Worm (Caenorhabditis elegans) whole organism, late embryonic: Measurements from ENCODE around the gene C15H9.3.

Experiments
- C08G9.2 ChIP-seq: sonication (generic microtip); optimal IDR thresholded peaks from 2 replicates; lab custom pipeline; 2016; ENCODE audit warnings: mild to moderate bottlenecking, missing genetic modification characterization, moderate library complexity, missing compliant biosample characterization
- F13H6.1 ChIP-seq: sonication (generic microtip); optimal IDR thresholded peaks from 2 replicates; lab custom pipeline; 2016; ENCODE audit warnings: missing genetic modification characterization, missing compliant biosample characterization
- K02D7.2 ChIP-seq: sonication (generic microtip); optimal IDR thresholded peaks from 2 replicates; lab custom pipeline; 2017; ENCODE audit warnings: mild to moderate bottlenecking, missing genetic modification characterization, missing compliant biosample characterization
- K09A11.1 ChIP-seq: sonication (generic microtip); optimal IDR thresholded peaks from 2 replicates; lab custom pipeline; 2017; ENCODE audit warnings: antibody characterized with exemption, mild to moderate bottlenecking, missing genetic modification characterization, missing compliant biosample characterization; ENCODE audit not compliant: insufficient read depth
- T23F11.4 ChIP-seq: fragments of 200-800 bp; sonication (Bioruptor generic); optimal IDR thresholded peaks from 2 replicates; lab custom pipeline; 2018; ENCODE audit warnings: mild to moderate bottlenecking, missing genetic modification characterization, missing compliant biosample characterization
- ahr-1 ChIP-seq: sonication (generic microtip); optimal IDR thresholded peaks from 2 replicates; lab custom pipeline; 2016; ENCODE audit warnings: missing genetic modification characterization, missing compliant biosample characterization
- ceh-14 ChIP-seq: sonication (generic microtip); optimal IDR thresholded peaks from 2 replicates; lab custom pipeline; 2016; ENCODE audit warnings: missing genotype, missing genetic modification characterization, missing compliant biosample characterization
- ceh-31 ChIP-seq: sonication (generic microtip); optimal IDR thresholded peaks from 2 replicates; lab custom pipeline; 2016; ENCODE audit warnings: missing genetic modification characterization, missing compliant biosample characterization
- ceh-6 ChIP-seq: fragments of 200-800 bp; sonication (Bioruptor generic); optimal IDR thresholded peaks from 2 replicates; lab custom pipeline; 2018; ENCODE audit warnings: mild to moderate bottlenecking, missing genetic modification characterization, missing compliant biosample characterization
- ceh-9 ChIP-seq: sonication (generic microtip); optimal IDR thresholded peaks from 2 replicates; lab custom pipeline; 2016; ENCODE audit warnings: mild to moderate bottlenecking, missing genetic modification characterization, inconsistent platforms, missing compliant biosample characterization
- elt-2 ChIP-seq: sonication (generic microtip); optimal IDR thresholded peaks from 2 replicates; lab custom pipeline; 2016; ENCODE audit warnings: missing genetic modification reagents, missing genetic modification characterization, missing compliant biosample characterization
- fax-1 ChIP-seq: sonication (generic microtip); optimal IDR thresholded peaks from 2 replicates; lab custom pipeline; 2016; ENCODE audit warnings: missing genotype, missing genetic modification characterization, missing compliant biosample characterization
- hlh-13 ChIP-seq: fragments of 200-800 bp; sonication (Bioruptor generic); optimal IDR thresholded peaks from 2 replicates; lab custom pipeline; 2018; ENCODE audit warnings: mild to moderate bottlenecking, missing genetic modification characterization, missing compliant biosample characterization
- hlh-15 ChIP-seq: sonication (generic microtip); optimal IDR thresholded peaks from 2 replicates; lab custom pipeline; 2016; ENCODE audit warnings: missing genetic modification characterization, missing compliant biosample characterization
- hlh-30 ChIP-seq: sonication (generic microtip); optimal IDR thresholded peaks from 2 replicates; lab custom pipeline; 2017; ENCODE audit warnings: antibody characterized with exemption, missing genetic modification characterization, missing compliant biosample characterization; ENCODE audit not compliant: insufficient read depth
- lin-11 ChIP-seq: fragments of 200-800 bp; sonication (Bioruptor generic); optimal IDR thresholded peaks from 2 replicates; lab custom pipeline; 2018; ENCODE audit warnings: mild to moderate bottlenecking, missing genetic modification characterization, missing compliant biosample characterization
- nfya-1 ChIP-seq: sonication (generic microtip); optimal IDR thresholded peaks from 2 replicates; lab custom pipeline; 2017; ENCODE audit warnings: missing genetic modification characterization, mild to moderate bottlenecking, missing compliant biosample characterization, antibody characterized with exemption, moderate library complexity
- npax-4 ChIP-seq: sonication (generic microtip); optimal IDR thresholded peaks from 2 replicates; lab custom pipeline; 2016; ENCODE audit warnings: missing genetic modification characterization, missing compliant biosample characterization
- pat-9 ChIP-seq: fragments of 200-800 bp; sonication (Bioruptor generic); optimal IDR thresholded peaks from 2 replicates; lab custom pipeline; 2018; ENCODE audit warnings: mild to moderate bottlenecking, missing genetic modification characterization, moderate library complexity, missing compliant biosample characterization
- pax-1 ChIP-seq: fragments of 150-350 bp; optimal IDR thresholded peaks from 2 replicates; lab custom pipeline; 2014; ENCODE audit warnings: missing biosample characterization, missing genetic modification characterization
- pha-2 ChIP-seq: sonication (generic microtip); optimal IDR thresholded peaks from 2 replicates; lab custom pipeline; 2017; ENCODE audit warnings: mild to moderate bottlenecking, missing genetic modification characterization, missing compliant biosample characterization
- pha-4 ChIP-seq: fragments of 150-350 bp; optimal IDR thresholded peaks from 2 replicates; lab custom pipeline; 2018; ENCODE audit warnings: missing biosample characterization, missing genetic modification reagents, missing genetic modification characterization
- pqm-1 ChIP-seq: sonication (generic microtip); optimal IDR thresholded peaks from 2 replicates; lab custom pipeline; 2016; ENCODE audit warnings: missing genetic modification characterization, missing compliant biosample characterization
- pros-1 ChIP-seq: fragments of 150-350 bp; optimal IDR thresholded peaks from 2 replicates; lab custom pipeline; 2014; ENCODE audit warnings: missing biosample characterization, missing genetic modification reagents, missing genetic modification characterization
- sox-2 ChIP-seq: fragments of 200-800 bp; sonication (Bioruptor generic); IDR thresholded peaks from 2 replicates; pipeline ENCODE4 v1.3.6; 2022; ENCODE audit warnings: missing genetic modification reagents, missing genetic modification characterization, missing compliant biosample characterization
- sox-4 ChIP-seq: sonication (generic microtip); optimal IDR thresholded peaks from 2 replicates; lab custom pipeline; 2017; ENCODE audit warnings: mild to moderate bottlenecking, missing genetic modification characterization, inconsistent platforms, missing compliant biosample characterization
- syd-9 ChIP-seq: sonication (generic microtip); optimal IDR thresholded peaks from 2 replicates; lab custom pipeline; 2016; ENCODE audit warnings: mild to moderate bottlenecking, missing genetic modification characterization, moderate library complexity, missing compliant biosample characterization
- tbx-7 ChIP-seq: sonication (generic microtip); optimal IDR thresholded peaks from 2 replicates; lab custom pipeline; 2016; ENCODE audit warnings: missing genotype, missing genetic modification characterization, missing compliant biosample characterization
- ttx-3 ChIP-seq: sonication (generic microtip); optimal IDR thresholded peaks from 2 replicates; lab custom pipeline; 2016; ENCODE audit warnings: missing genetic modification reagents, missing genetic modification characterization, missing compliant biosample characterization
- unc-3 ChIP-seq, 2 experiments: fragments of 200-800 bp in 1 of 2; sonication (Bioruptor generic) in 1 of 2; sonication (generic microtip) in 1 of 2; conservative IDR thresholded peaks in 1 of 2; optimal IDR thresholded peaks in 1 of 2; 2 replicates each; pipeline versions ENCODE4 v1.3.6 to Lab custom; 2016 to 2022; ENCODE audit warnings: missing compliant biosample characterization in 2 of 2, missing genetic modification characterization in 2 of 2, missing genetic modification reagents in 1 of 2
- unc-86 ChIP-seq: sonication (generic microtip); optimal IDR thresholded peaks from 2 replicates; lab custom pipeline; 2016; ENCODE audit warnings: missing genetic modification characterization, missing compliant biosample characterization

The C15H9.3 gene

DNA sequence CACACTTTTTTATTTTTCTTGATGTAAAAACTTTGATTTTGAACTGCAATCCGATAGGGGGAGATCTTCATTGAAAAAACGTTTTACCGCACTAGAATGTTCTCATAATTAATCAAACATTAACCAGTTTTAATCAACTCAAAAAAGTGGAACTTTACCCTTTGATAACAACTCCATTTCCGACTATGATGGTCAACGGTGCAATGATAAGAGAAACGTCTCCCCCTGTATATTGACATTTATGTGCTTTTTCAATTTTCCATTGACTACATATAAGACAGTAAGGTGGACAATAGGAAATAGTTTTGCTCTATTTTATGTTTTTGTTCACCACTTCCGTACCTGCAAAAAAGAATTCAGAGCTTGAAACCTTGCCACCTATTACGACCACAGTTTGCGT, 17.2 kb upstream of the C15H9.3 start:
- TF ChIP-seq elt-2 (tag; lab: Kevin White, UChicago): peak; percentile 47
- TF ChIP-seq nfya-1 (tag; lab: Kevin White, UChicago): no peak

DNA sequence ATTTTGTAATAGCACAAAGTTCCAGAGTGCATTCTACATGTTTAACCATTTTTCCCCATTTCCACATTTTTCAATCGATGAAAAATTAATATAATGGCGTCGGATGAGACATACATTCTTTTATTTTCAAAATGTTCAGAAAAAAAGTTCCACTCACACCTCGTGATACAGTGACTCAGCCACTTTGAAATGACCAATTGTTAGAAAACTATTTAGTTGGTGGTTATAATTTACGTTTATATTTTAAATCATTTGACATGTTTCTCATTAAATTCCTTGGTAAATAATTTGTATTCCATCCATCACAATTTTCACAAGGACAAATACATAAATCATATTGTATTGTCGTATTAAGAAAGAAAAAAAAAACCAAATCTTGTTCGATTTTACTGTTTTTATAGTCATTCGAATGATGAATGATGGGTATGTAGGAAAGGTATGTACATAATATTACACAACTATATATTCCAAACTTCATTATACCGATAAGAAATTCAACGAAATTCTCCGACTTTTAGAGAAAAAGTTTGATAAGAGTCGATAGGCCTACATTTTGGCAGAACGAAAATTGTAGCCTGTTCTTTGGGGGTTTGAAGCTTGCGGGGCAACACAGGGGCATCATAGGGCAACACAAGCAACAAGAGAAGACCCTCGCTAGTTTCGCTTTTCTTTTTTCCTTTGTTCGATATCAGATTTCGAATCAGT, 15.1 kb upstream of the C15H9.3 start:
- TF ChIP-seq sox-4 (tag; lab: Kevin White, UChicago) (no peak), hlh-30 (tag; lab: Kevin White, UChicago) (no peak), hlh-15 (no peak), ceh-6 (GFP tag; lab: Kevin White, UChicago) (no peak), pax-1 (tag; lab: Kevin White, UChicago) (no peak), pha-2 (tag; lab: Kevin White, UChicago) (no peak), fax-1 (no peak)

DNA sequence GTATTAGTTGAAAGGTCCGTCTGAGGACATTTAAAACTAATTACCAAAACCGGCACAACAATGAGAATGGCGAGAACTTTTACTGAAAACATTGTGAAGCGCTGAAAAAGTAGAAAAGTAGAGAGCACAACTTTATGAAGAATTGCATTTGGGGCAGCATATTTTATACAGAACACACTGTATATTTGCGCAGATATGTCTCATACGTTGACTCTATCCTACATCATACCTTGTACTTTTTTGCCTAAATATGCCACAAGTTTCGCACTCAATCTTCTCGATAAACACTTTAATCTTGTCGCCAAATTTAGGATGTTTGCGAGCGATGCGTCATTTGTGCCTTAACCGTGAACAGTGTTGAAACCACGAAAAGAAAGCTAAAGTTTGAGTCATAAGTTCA, 12.3 kb upstream of the C15H9.3 start, which contains the start of gene C15H9.11:
Gene C15H9.11 (minus strand): TSS at position 101 of the 400 bp plus-strand sequence.
- TF ChIP-seq sox-2: no peak
- no peak for TF ChIP-seq nfya-1 (tag; lab: Kevin White, UChicago)
- TF ChIP-seq ahr-1 (tag; lab: Kevin White, UChicago): no peak
- TF ChIP-seq K02D7.2 (tag; lab: Kevin White, UChicago): no peak
- TF ChIP-seq ttx-3 (tag; lab: Kevin White, UChicago): no peak
- TF ChIP-seq K09A11.1 (tag; lab: Kevin White, UChicago): no peak

DNA sequence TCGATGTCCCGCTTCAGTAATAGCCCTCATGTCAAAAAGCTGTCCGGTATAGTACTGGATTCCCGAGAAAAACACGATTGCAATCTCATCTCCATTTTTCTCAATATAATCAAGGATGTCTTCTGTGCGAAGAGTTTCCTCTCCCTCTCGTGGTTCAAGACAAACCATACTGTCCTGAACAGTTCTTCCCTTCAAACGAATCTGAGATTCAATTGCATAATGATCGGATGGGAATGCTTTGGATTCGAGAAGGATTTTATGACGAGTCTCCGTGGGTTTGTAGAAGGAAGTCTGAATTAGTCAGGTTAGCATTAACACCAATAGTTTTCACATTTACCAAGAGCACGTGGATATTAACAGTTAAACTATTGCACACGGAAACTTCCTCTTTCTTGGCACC, 7.6 kb upstream of the C15H9.3 start:
- TF ChIP-seq ceh-31 (tag; lab: Kevin White, UChicago) (no peak), syd-9 (tag; lab: Kevin White, UChicago) (no peak), pros-1 (tag; lab: Kevin White, UChicago) (no peak), hlh-13 (GFP tag; lab: Kevin White, UChicago) (no peak), lin-11 (tag; lab: Kevin White, UChicago) (no peak), ahr-1 (tag; lab: Kevin White, UChicago) (no peak), tbx-7 (tag; lab: Kevin White, UChicago) (no peak), unc-86 (no peak), F13H6.1 (no peak), ceh-14 (tag; lab: Kevin White, UChicago) (no peak), T23F11.4 (GFP tag; lab: Kevin White, UChicago) (no peak), unc-3 (GFP tag; conservative IDR thresholded peaks at IDR 0.05; lab: Robert Waterston, UW) (no peak), unc-3 (tag; optimal IDR thresholded peaks at IDR 0.05; lab: Kevin White, UChicago) (no peak), pax-1 (tag; lab: Kevin White, UChicago) (no peak), ceh-9 (no peak), ceh-6 (GFP tag; lab: Kevin White, UChicago) (no peak), pqm-1 (tag; lab: Kevin White, UChicago) (no peak), pha-4 (tag; lab: Kevin White, UChicago) (no peak), npax-4 (tag; lab: Kevin White, UChicago) (no peak), pat-9 (tag; lab: Kevin White, UChicago) (no peak)

DNA sequence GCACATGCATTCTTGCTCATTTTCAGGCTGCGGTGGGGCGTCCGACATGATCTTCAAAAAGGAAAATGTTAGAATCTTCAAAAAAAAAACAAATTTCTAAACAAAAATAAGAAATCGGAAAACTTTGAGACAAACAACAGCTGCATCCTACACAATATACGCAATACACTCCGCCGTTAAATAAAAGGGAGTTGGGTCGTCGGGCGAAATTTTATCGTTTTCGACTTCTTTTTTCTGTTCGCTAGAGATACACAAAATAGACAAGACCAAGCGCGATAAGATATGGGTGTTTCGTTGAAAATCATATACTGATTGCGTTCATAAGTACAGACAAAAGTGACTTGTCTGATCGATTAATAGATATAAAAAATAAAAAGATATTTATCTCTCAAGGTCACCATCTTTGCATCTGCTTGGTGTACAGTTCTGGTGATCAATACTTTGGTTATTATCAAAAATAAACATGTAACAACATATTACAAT, 6.3 kb upstream of the C15H9.3 start, which contains the start of gene kynu-1:
Gene kynu-1 (minus strand): TSS at position 51 of the 483 bp plus-strand sequence.
- peak; percentile 48 for TF ChIP-seq elt-2 (tag; lab: Kevin White, UChicago)
- TF ChIP-seq C08G9.2 (tag; lab: Kevin White, UChicago): no peak
- TF ChIP-seq, all 69 proteins: peak for 1
